Worm (Caenorhabditis elegans) whole organism, late embryonic: Measurements from ENCODE around the gene F59D12.3.

Experiments used
- C08G9.2 ChIP-seq: sonication (generic microtip); optimal IDR thresholded peaks from 2 replicates; lab custom pipeline; 2016; ENCODE audit warnings: mild to moderate bottlenecking, missing genetic modification characterization, moderate library complexity, missing compliant biosample characterization
- C38D4.7 ChIP-seq: fragments of 200-800 bp; sonication (Bioruptor generic); optimal IDR thresholded peaks from 2 replicates; lab custom pipeline; 2018; ENCODE audit warnings: mild to moderate bottlenecking, missing genetic modification characterization, moderate library complexity, missing compliant biosample characterization
- K09A11.1 ChIP-seq: sonication (generic microtip); optimal IDR thresholded peaks from 2 replicates; lab custom pipeline; 2017; ENCODE audit warnings: antibody characterized with exemption, mild to moderate bottlenecking, missing genetic modification characterization, missing compliant biosample characterization; ENCODE audit not compliant: insufficient read depth
- T23F11.4 ChIP-seq: fragments of 200-800 bp; sonication (Bioruptor generic); optimal IDR thresholded peaks from 2 replicates; lab custom pipeline; 2018; ENCODE audit warnings: mild to moderate bottlenecking, missing genetic modification characterization, missing compliant biosample characterization
- ceh-19 ChIP-seq: fragments of 200-800 bp; sonication (Bioruptor generic); optimal IDR thresholded peaks from 2 replicates; lab custom pipeline; 2018; ENCODE audit warnings: mild to moderate bottlenecking, missing genetic modification characterization, missing compliant biosample characterization
- ceh-30 ChIP-seq: fragments of 150-350 bp; optimal IDR thresholded peaks from 2 replicates; lab custom pipeline; 2014; ENCODE audit warnings: missing biosample characterization, missing genetic modification characterization
- ceh-31 ChIP-seq: sonication (generic microtip); optimal IDR thresholded peaks from 2 replicates; lab custom pipeline; 2016; ENCODE audit warnings: missing genetic modification characterization, missing compliant biosample characterization
- ceh-6 ChIP-seq: fragments of 200-800 bp; sonication (Bioruptor generic); optimal IDR thresholded peaks from 2 replicates; lab custom pipeline; 2018; ENCODE audit warnings: mild to moderate bottlenecking, missing genetic modification characterization, missing compliant biosample characterization
- che-1 ChIP-seq: sonication (generic microtip); optimal IDR thresholded peaks from 2 replicates; lab custom pipeline; 2016; ENCODE audit warnings: mild to moderate bottlenecking, missing genetic modification characterization, missing compliant biosample characterization
- dmd-4 ChIP-seq: sonication (generic microtip); optimal IDR thresholded peaks from 2 replicates; lab custom pipeline; 2016; ENCODE audit warnings: borderline replicate concordance, missing genetic modification characterization, missing compliant biosample characterization
- dve-1 ChIP-seq: sonication (generic microtip); optimal IDR thresholded peaks from 2 replicates; lab custom pipeline; 2017; ENCODE audit warnings: antibody characterized with exemption, mild to moderate bottlenecking, missing genetic modification characterization, missing compliant biosample characterization
- elt-2 ChIP-seq: sonication (generic microtip); optimal IDR thresholded peaks from 2 replicates; lab custom pipeline; 2016; ENCODE audit warnings: missing genetic modification reagents, missing genetic modification characterization, missing compliant biosample characterization
- eyg-1 ChIP-seq: sonication (generic microtip); optimal IDR thresholded peaks from 2 replicates; lab custom pipeline; 2016; ENCODE audit warnings: missing genotype, missing genetic modification characterization, missing compliant biosample characterization
- fax-1 ChIP-seq: sonication (generic microtip); optimal IDR thresholded peaks from 2 replicates; lab custom pipeline; 2016; ENCODE audit warnings: missing genotype, missing genetic modification characterization, missing compliant biosample characterization
- fkh-10 ChIP-seq: fragments of 150-350 bp; optimal IDR thresholded peaks from 2 replicates; lab custom pipeline; 2014; ENCODE audit warnings: missing biosample characterization, missing genetic modification reagents, missing genetic modification characterization
- fkh-6 ChIP-seq: sonication (generic microtip); optimal IDR thresholded peaks from 2 replicates; lab custom pipeline; 2016; ENCODE audit warnings: missing genetic modification characterization, missing compliant biosample characterization
- hlh-30 ChIP-seq: sonication (generic microtip); optimal IDR thresholded peaks from 2 replicates; lab custom pipeline; 2017; ENCODE audit warnings: antibody characterized with exemption, missing genetic modification characterization, missing compliant biosample characterization; ENCODE audit not compliant: insufficient read depth
- nhr-232 ChIP-seq: sonication (generic microtip); optimal IDR thresholded peaks from 2 replicates; lab custom pipeline; 2016; ENCODE audit warnings: missing genetic modification characterization, missing compliant biosample characterization
- pag-3 ChIP-seq: sonication (generic microtip); optimal IDR thresholded peaks from 2 replicates; lab custom pipeline; 2016; ENCODE audit warnings: missing compliant biosample characterization, missing genetic modification characterization, borderline replicate concordance
- pat-9 ChIP-seq: fragments of 200-800 bp; sonication (Bioruptor generic); optimal IDR thresholded peaks from 2 replicates; lab custom pipeline; 2018; ENCODE audit warnings: mild to moderate bottlenecking, missing genetic modification characterization, moderate library complexity, missing compliant biosample characterization
- pax-1 ChIP-seq: fragments of 150-350 bp; optimal IDR thresholded peaks from 2 replicates; lab custom pipeline; 2014; ENCODE audit warnings: missing biosample characterization, missing genetic modification characterization
- pha-2 ChIP-seq: sonication (generic microtip); optimal IDR thresholded peaks from 2 replicates; lab custom pipeline; 2017; ENCODE audit warnings: mild to moderate bottlenecking, missing genetic modification characterization, missing compliant biosample characterization
- pqm-1 ChIP-seq: sonication (generic microtip); optimal IDR thresholded peaks from 2 replicates; lab custom pipeline; 2016; ENCODE audit warnings: missing genetic modification characterization, missing compliant biosample characterization
- pros-1 ChIP-seq: fragments of 150-350 bp; optimal IDR thresholded peaks from 2 replicates; lab custom pipeline; 2014; ENCODE audit warnings: missing biosample characterization, missing genetic modification reagents, missing genetic modification characterization
- ref-2 ChIP-seq: sonication (generic microtip); optimal IDR thresholded peaks from 2 replicates; lab custom pipeline; 2016; ENCODE audit warnings: missing genetic modification characterization, missing compliant biosample characterization
- rnt-1 ChIP-seq: sonication (generic microtip); optimal IDR thresholded peaks from 2 replicates; lab custom pipeline; 2016; ENCODE audit warnings: missing genetic modification characterization, missing compliant biosample characterization
- sdc-2 ChIP-seq: sonication (generic microtip); optimal IDR thresholded peaks from 2 replicates; lab custom pipeline; 2016; ENCODE audit warnings: missing genotype, missing genetic modification characterization, missing compliant biosample characterization
- ttx-3 ChIP-seq: sonication (generic microtip); optimal IDR thresholded peaks from 2 replicates; lab custom pipeline; 2016; ENCODE audit warnings: missing genetic modification reagents, missing genetic modification characterization, missing compliant biosample characterization
- unc-3 ChIP-seq, 2 experiments: fragments of 200-800 bp in 1 of 2; sonication (Bioruptor generic) in 1 of 2; sonication (generic microtip) in 1 of 2; conservative IDR thresholded peaks in 1 of 2; optimal IDR thresholded peaks in 1 of 2; 2 replicates each; pipeline versions ENCODE4 v1.3.6 to Lab custom; 2016 to 2022; ENCODE audit warnings: missing compliant biosample characterization in 2 of 2, missing genetic modification characterization in 2 of 2, missing genetic modification reagents in 1 of 2
- unc-42 ChIP-seq: sonication (generic microtip); optimal IDR thresholded peaks from 2 replicates; lab custom pipeline; 2016; ENCODE audit warnings: missing genotype, missing genetic modification characterization, missing compliant biosample characterization
- unc-55 ChIP-seq: sonication (generic microtip); optimal IDR thresholded peaks from 2 replicates; lab custom pipeline; 2017; ENCODE audit warnings: missing biosample characterization, missing genetic modification reagents, missing genetic modification characterization
- unc-86 ChIP-seq: sonication (generic microtip); optimal IDR thresholded peaks from 2 replicates; lab custom pipeline; 2016; ENCODE audit warnings: missing genetic modification characterization, missing compliant biosample characterization
- ztf-16 ChIP-seq: sonication (generic microtip); optimal IDR thresholded peaks from 2 replicates; lab custom pipeline; 2017; ENCODE audit warnings: missing genetic modification characterization, missing compliant biosample characterization

F59D12.3 gene

ce11 chrX:15628945-15629344 is 21.8 kb downstream of the F59D12.3 start:
- TF ChIP-seq nhr-232 (tag; lab: Kevin White, UChicago), result no peak
- TF ChIP-seq unc-3 (GFP tag; conservative IDR thresholded peaks at IDR 0.05; lab: Robert Waterston, UW), result no peak
- no peak for TF ChIP-seq unc-3 (tag; optimal IDR thresholded peaks at IDR 0.05; lab: Kevin White, UChicago)
- no peak for TF ChIP-seq T23F11.4

ce11 chrX:15627814-15628213 is 23.0 kb downstream of the F59D12.3 start:
- TF ChIP-seq unc-42 (tag; lab: Kevin White, UChicago), result peak; percentile 16
- TF ChIP-seq ztf-16 (tag; lab: Kevin White, UChicago), result no peak

DNA sequence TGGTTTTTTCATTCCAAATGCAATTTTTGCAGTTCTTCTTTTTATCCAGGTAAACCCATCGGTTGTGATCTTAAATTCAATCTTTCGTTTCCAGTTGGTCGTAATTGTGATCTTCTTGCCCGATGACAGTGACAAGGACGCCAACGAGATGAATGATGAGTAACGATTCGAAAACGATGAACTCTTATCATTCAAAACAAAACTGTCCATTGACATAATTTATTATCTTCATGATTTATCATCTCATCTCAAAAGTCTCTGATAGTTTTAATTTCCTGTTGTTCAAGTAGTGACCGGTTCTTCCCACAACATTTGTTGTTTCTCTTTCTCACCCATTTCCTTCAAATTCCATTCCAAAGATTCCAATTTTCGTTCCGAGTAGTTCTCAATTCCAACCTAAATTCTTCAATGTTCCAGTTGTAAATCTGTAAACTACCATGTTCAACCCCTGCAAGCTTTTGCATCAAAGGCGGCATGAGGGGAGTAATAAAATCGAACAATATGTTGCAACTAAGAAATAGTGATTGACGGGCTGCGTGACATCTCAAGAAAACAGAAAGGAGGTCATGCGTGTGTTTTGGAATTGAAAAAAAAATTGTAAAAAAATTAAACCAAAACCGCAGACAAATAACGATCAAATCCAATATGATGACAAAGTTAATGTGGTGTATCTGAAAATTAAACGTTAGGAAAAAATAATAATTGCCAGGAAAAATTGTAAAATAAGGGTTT is 24.5 kb downstream of the F59D12.3 start:
- no peak for TF ChIP-seq fax-1 (tag; lab: Kevin White, UChicago)
- no peak for TF ChIP-seq pqm-1 (tag; lab: Kevin White, UChicago)
- TF ChIP-seq pha-2 (tag; lab: Kevin White, UChicago), result no peak
- TF ChIP-seq eyg-1 (tag; lab: Kevin White, UChicago), result no peak
- no peak for TF ChIP-seq unc-42 (tag; lab: Kevin White, UChicago)
- no peak for TF ChIP-seq elt-2 (tag; lab: Kevin White, UChicago)
- TF ChIP-seq ceh-30, result no peak
- TF ChIP-seq unc-86 (tag; lab: Kevin White, UChicago), result no peak
- no peak for TF ChIP-seq pros-1 (tag; lab: Kevin White, UChicago)
- no peak for TF ChIP-seq ceh-31 (tag; lab: Kevin White, UChicago)
- TF ChIP-seq pag-3, result no peak

- no peak for TF ChIP-seq dmd-4 (tag; lab: Kevin White, UChicago)
- TF ChIP-seq ztf-16 (tag; lab: Kevin White, UChicago), result no peak
- TF ChIP-seq fkh-10 (GFP tag; lab: Kevin White, UChicago), result no peak
- no peak for TF ChIP-seq dve-1
- TF ChIP-seq C38D4.7 (GFP tag; lab: Kevin White, UChicago), result no peak
- no peak for TF ChIP-seq eyg-1 (tag; lab: Kevin White, UChicago)
- TF ChIP-seq unc-55 (GFP tag; lab: Kevin White, UChicago), result no peak
- TF ChIP-seq fkh-6 (tag; lab: Kevin White, UChicago), result no peak
- TF ChIP-seq che-1 (tag; lab: Kevin White, UChicago), result no peak
- no peak for TF ChIP-seq pat-9
- no peak for TF ChIP-seq C08G9.2
- no peak for TF ChIP-seq K09A11.1
- TF ChIP-seq hlh-30 (tag; lab: Kevin White, UChicago), result no peak
- TF ChIP-seq ref-2 (tag; lab: Kevin White, UChicago), result no peak
- TF ChIP-seq ceh-19 (GFP tag; lab: Kevin White, UChicago), result no peak
- TF ChIP-seq, all 69 proteins: peak for 0
Observed at ce11 chrX:15622041-15622440, 28.7 kb downstream of the F59D12.3 start.

DNA sequence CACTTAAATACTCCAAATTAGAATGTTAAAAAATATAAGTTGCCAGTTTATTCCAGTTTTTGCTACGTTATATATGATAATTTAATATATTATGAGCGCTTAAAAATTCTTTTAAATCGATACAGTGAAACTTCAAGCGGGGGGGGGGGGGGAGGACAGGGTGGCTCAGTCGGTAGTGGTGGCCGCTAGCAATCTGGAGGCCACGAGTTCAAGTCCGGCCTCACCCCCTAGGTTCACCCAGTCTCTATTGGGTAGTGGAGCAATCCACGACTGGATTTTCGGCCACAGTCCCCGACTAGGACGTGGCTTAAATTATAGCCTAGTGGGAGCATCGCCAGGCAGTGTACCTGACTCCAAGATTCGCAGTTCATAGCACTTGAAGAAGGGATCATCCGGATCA is 29.8 kb downstream of the F59D12.3 start:
- no peak for TF ChIP-seq fkh-6 (tag; lab: Kevin White, UChicago)

DNA sequence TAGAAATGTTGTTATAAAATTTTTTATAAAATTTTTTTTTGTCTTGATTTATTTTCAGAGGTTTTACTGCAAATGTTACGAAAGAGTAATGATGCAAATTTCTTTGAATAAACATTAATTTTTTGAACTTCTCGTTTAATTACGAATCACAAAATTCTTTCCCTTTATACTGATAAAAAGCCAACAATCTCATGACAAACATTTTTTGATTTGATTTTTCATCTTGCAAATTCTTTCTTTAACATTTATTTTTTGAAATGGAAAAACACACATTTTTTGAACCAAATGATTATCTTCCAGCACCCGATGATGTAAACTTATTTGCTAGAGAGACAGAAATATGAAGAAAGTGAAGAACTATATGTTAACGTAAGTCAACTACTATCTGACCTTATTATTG is 30.6 kb downstream of the F59D12.3 start, which contains the start of gene K09E9.1:
Gene K09E9.1 (plus strand): TSS at position 301 of the 400 bp plus-strand sequence.
- TF ChIP-seq ceh-31 (tag; lab: Kevin White, UChicago) (no peak), rnt-1 (no peak), pax-1 (tag; lab: Kevin White, UChicago) (no peak), ztf-16 (tag; lab: Kevin White, UChicago) (no peak), ceh-6 (GFP tag; lab: Kevin White, UChicago) (no peak), sdc-2 (no peak), ttx-3 (no peak)
